Fruit fly (Drosophila melanogaster): ENCODE measurements around the gene CG31327.

- TF ChIP-seq CG13204 (GFP tag; optimal IDR thresholded peaks at IDR 0.05): no peak
- TF ChIP-seq CG14655 (GFP tag; optimal IDR thresholded peaks at IDR 0.05): no peak
- no peak for TF ChIP-seq CG4496 (GFP tag; IDR thresholded peaks at IDR 0.05)
- no peak for TF ChIP-seq Pif1A (GFP tag; optimal IDR thresholded peaks at IDR 0.05)
- TF ChIP-seq Pif1B (GFP tag; optimal IDR thresholded peaks at IDR 0.05): no peak
- TF ChIP-seq CG17806 (tag; optimal IDR thresholded peaks at IDR 0.05): no peak
- TF ChIP-seq Snoo (tag; optimal IDR thresholded peaks at IDR 0.05): no peak
- TF ChIP-seq EcR (GFP tag; optimal IDR thresholded peaks at IDR 0.05): no peak
- TF ChIP-seq D1 (tag; optimal IDR thresholded peaks at IDR 0.05): no peak
- no peak for TF ChIP-seq CG10348 (GFP tag; IDR thresholded peaks at IDR 0.05)
These were observed 48.0 kb downstream of the CG31327 start, which contains the start of gene CG14357 for dm6 chr3R:14112066-14112465.
